Worm (Caenorhabditis elegans): Measurements from ENCODE around the gene T04F8.3.

Gene T04F8.3

DNA sequence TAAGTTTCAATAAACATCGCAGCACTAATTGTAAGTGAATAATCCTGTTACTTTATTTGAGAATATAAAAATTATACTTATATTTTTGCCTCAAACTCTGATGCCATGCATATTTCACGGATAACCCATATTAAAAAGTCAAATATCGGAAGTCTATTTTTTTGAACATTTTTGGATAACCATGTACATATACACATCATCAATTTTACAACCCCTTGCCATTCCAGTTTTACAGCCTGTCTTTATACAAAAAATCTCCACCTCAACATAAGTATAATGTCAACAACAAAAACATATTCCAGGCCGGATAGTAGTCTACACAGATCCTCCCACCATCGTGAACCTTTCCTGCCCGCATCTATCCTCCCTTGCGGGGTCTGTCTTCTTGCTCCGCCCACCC is 25.8 kb downstream of the T04F8.3 start, which contains the start of gene hnd-1:
Gene hnd-1, plus strand, starts transcription at position 301 of the 400 bp plus-strand sequence.
- TF ChIP-seq mdl-1 (tag; optimal IDR thresholded peaks at IDR 0.05) (no peak), peb-1 (tag; optimal IDR thresholded peaks at IDR 0.05) (no peak), mab-5 (tag; optimal IDR thresholded peaks at IDR 0.05) (no peak), unc-62 (GFP tag; optimal IDR thresholded peaks at IDR 0.05) (no peak), ztf-1 (GFP tag; conservative IDR thresholded peaks at IDR 0.05) (no peak), R02D3.7 (tag; optimal IDR thresholded peaks at IDR 0.05) (no peak), C34F6.9 (tag; optimal IDR thresholded peaks at IDR 0.05) (no peak), nhr-21 (tag; optimal IDR thresholded peaks at IDR 0.05) (no peak), alr-1 (tag; optimal IDR thresholded peaks at IDR 0.05) (no peak), unc-55 (GFP tag; optimal IDR thresholded peaks at IDR 0.05) (no peak), lin-11 (tag; optimal IDR thresholded peaks at IDR 0.05) (no peak), blmp-1 (tag; optimal IDR thresholded peaks at IDR 0.05; ENCODE audit: insufficient read depth) (no peak), nhr-77 (tag; optimal IDR thresholded peaks at IDR 0.05) (no peak)

DNA sequence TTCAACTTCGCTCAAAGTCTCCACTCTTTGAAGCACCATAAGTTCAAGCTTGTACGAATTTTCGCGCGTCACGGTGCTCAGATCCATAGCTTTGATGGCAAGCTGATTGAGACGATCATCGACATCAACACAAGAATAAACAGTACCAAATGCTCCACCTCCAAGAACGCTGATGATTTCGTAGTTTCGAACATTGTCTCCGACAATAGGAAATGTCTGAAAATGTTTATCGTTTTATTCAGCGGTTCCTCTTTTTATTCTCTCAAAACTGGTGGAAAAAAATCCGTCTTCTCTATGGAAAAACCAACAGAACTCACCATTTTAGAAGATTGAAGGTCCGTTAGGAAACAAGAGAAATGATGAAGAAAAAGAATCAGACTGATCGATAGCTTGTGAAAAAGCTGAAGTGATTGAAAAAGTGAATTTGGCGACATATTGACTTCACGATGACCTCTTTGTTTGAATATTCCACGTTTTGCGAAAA is 29.4 kb downstream of the T04F8.3 start, which contains the start of gene C44C10.7:
Gene C44C10.7, minus strand, starts transcription at position 434 of the 484 bp plus-strand sequence.
- TF ChIP-seq nhr-237 (tag; optimal IDR thresholded peaks at IDR 0.05), result no peak
- TF ChIP-seq sma-9 (GFP tag; optimal IDR thresholded peaks at IDR 0.05), result no peak
- TF ChIP-seq sma-9 (tag; optimal IDR thresholded peaks at IDR 0.05), result no peak
- no peak for TF ChIP-seq zag-1 (tag; optimal IDR thresholded peaks at IDR 0.05)
- TF ChIP-seq ztf-1 (GFP tag; conservative IDR thresholded peaks at IDR 0.05), result no peak
- no peak for TF ChIP-seq ceh-82 (tag; optimal IDR thresholded peaks at IDR 0.05)
- TF ChIP-seq alr-1 (tag; optimal IDR thresholded peaks at IDR 0.05), result no peak
- no peak for TF ChIP-seq nhr-21 (tag; optimal IDR thresholded peaks at IDR 0.05)
- TF ChIP-seq ztf-11 (tag; optimal IDR thresholded peaks at IDR 0.05), result no peak
- TF ChIP-seq nhr-6 (tag; optimal IDR thresholded peaks at IDR 0.05), result no peak
- TF ChIP-seq sma-3 (GFP tag; optimal IDR thresholded peaks at IDR 0.05), result no peak
- no peak for TF ChIP-seq nhr-129 (tag; optimal IDR thresholded peaks at IDR 0.05)
- TF ChIP-seq nhr-11 (tag; optimal IDR thresholded peaks at IDR 0.05), result no peak
- no peak for TF ChIP-seq aly-2 (tag; optimal IDR thresholded peaks at IDR 0.05)
- TF ChIP-seq skn-1 (tag; optimal IDR thresholded peaks at IDR 0.05), result no peak

ce11 chrX:11690014-11690591 is 31.7 kb downstream of the T04F8.3 start, which contains the start of the genes C44C10.10 and C44C10.5:
Gene C44C10.10, plus strand, starts transcription at chrX:11690314.
Gene C44C10.5, plus strand, starts transcription at chrX:11690541.
- no peak for TF ChIP-seq lin-39 (tag; optimal IDR thresholded peaks at IDR 0.05)
- no peak for TF ChIP-seq peb-1 (tag; optimal IDR thresholded peaks at IDR 0.05)
- TF ChIP-seq ama-1 (optimal IDR thresholded peaks at IDR 0.05), result no peak
- no peak for TF ChIP-seq sma-9 (GFP tag; optimal IDR thresholded peaks at IDR 0.05)
- TF ChIP-seq sma-9 (tag; optimal IDR thresholded peaks at IDR 0.05), result no peak
- no peak for TF ChIP-seq mbf-1 (tag; optimal IDR thresholded peaks at IDR 0.05)
- TF ChIP-seq ztf-4 (tag; optimal IDR thresholded peaks at IDR 0.05), result no peak
- TF ChIP-seq F13H6.1 (tag; optimal IDR thresholded peaks at IDR 0.05), result no peak
- no peak for TF ChIP-seq nhr-77 (tag; optimal IDR thresholded peaks at IDR 0.05)

DNA sequence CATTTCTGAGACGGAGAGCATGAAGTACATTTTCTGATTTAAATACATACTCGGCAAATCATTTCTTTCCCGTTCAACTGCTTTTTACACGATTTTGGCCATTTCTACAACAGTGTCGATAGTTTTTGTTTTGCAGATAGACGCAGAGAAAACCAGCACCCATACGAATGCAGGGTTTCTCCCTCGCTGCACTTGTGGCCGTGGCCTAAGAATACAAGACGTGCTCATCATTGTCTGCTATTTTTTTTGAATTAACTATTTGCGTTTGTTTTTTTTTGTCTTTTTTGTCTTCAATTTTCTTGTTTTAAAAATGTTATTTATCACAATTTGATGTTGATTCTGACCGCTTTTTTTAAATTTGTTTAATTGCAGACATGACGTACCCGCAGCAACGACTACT is 34.7 kb downstream of the T04F8.3 start, which contains the start of gene smcl-1:
Gene smcl-1, plus strand, starts transcription at position 373 of the 400 bp plus-strand sequence.
- TF ChIP-seq fos-1 (tag; optimal IDR thresholded peaks at IDR 0.05), result peak; percentile 73
- no peak for TF ChIP-seq ceh-16 (tag; optimal IDR thresholded peaks at IDR 0.05)
- no peak for TF ChIP-seq zag-1 (tag; optimal IDR thresholded peaks at IDR 0.05)
- TF ChIP-seq C34F6.9 (tag; optimal IDR thresholded peaks at IDR 0.05), result peak; percentile 64
- TF ChIP-seq sma-9 (GFP tag; optimal IDR thresholded peaks at IDR 0.05), result peak; percentile 67
- TF ChIP-seq sma-9 (tag; optimal IDR thresholded peaks at IDR 0.05), result no peak
- TF ChIP-seq crh-2 (tag; optimal IDR thresholded peaks at IDR 0.05), result peak; percentile 31
- no peak for TF ChIP-seq dmd-4 (tag; optimal IDR thresholded peaks at IDR 0.05)
- TF ChIP-seq nhr-129 (tag; optimal IDR thresholded peaks at IDR 0.05), result peak; percentile 62

ce11 chrX:11696696-11697095 is 38.3 kb downstream of the T04F8.3 start, which contains the start of gene C44C10.12:
Gene C44C10.12, plus strand, starts transcription at chrX:11696996.
- no peak for TF ChIP-seq crh-2 (tag; optimal IDR thresholded peaks at IDR 0.05)
- TF ChIP-seq gmeb-1 (tag; optimal IDR thresholded peaks at IDR 0.05), result no peak
- TF ChIP-seq ztf-4 (tag; optimal IDR thresholded peaks at IDR 0.05), result no peak
- TF ChIP-seq aly-2 (tag; optimal IDR thresholded peaks at IDR 0.05), result no peak
- TF ChIP-seq ama-1 (optimal IDR thresholded peaks at IDR 0.05), result no peak
- TF ChIP-seq snpc-4 (tag; optimal IDR thresholded peaks at IDR 0.05), result no peak
- no peak for TF ChIP-seq elt-3 (tag; optimal IDR thresholded peaks at IDR 0.05)
- TF ChIP-seq Y55F3AM.14 (GFP tag; optimal IDR thresholded peaks at IDR 0.05), result no peak
- no peak for TF ChIP-seq R02D3.7 (tag; optimal IDR thresholded peaks at IDR 0.05)
- no peak for TF ChIP-seq sma-9 (GFP tag; optimal IDR thresholded peaks at IDR 0.05)
- TF ChIP-seq sma-9 (tag; optimal IDR thresholded peaks at IDR 0.05), result no peak
- TF ChIP-seq nhr-11 (tag; optimal IDR thresholded peaks at IDR 0.05), result no peak
- TF ChIP-seq egl-27 (tag; optimal IDR thresholded peaks at IDR 0.05), result no peak
- TF ChIP-seq ztf-1 (GFP tag; conservative IDR thresholded peaks at IDR 0.05), result no peak
